Worm (Caenorhabditis elegans) whole organism, L4 larva: Measurements from ENCODE around the gene sas-4.
"Not testable (repeated sequence)": the region's sequence is repeated elsewhere in the genome, so short reads cannot be mapped to it uniquely, and the experiment has no call there.

ENCODE experiments used
- F37D6.2 ChIP-seq: sonication (generic microtip); optimal IDR thresholded peaks from 2 replicates; lab custom pipeline; 2016; ENCODE audit warnings: mild to moderate bottlenecking, missing genetic modification characterization, missing compliant biosample characterization
- Y48G9A.11 ChIP-seq: fragments of 200-800 bp; sonication (Bioruptor generic); IDR thresholded peaks from 2 replicates; pipeline ENCODE4 v1.3.6; 2022; ENCODE audit warnings: missing genetic modification reagents, missing genetic modification characterization, missing compliant biosample characterization
- Y75B8A.6 ChIP-seq: fragments of 200-800 bp; sonication (Bioruptor generic); IDR thresholded peaks from 2 replicates; pipeline ENCODE4 v1.3.6; 2022; ENCODE audit warnings: missing genetic modification reagents, missing genetic modification characterization, missing compliant biosample characterization
- aha-1 ChIP-seq: fragments of 150-350 bp; peaks from one replicate; lab custom pipeline; 2014; ENCODE audit warnings: missing biosample characterization, missing genetic modification characterization
- ama-1 ChIP-seq: fragments of 150-350 bp; optimal IDR thresholded peaks from 2 replicates; lab custom pipeline; 2014; ENCODE audit warnings: inconsistent platforms, mixed read lengths
- arid-1 ChIP-seq: fragments of 200-800 bp; sonication (Bioruptor generic); conservative IDR thresholded peaks from 2 replicates; pipeline ENCODE4 v1.3.6; 2022; ENCODE audit warnings: missing genetic modification reagents, missing genetic modification characterization, missing compliant biosample characterization
- ceh-20 ChIP-seq: fragments of 200-800 bp; sonication (Bioruptor generic); IDR thresholded peaks from 2 replicates; pipeline ENCODE4 v1.3.6; 2022; ENCODE audit warnings: missing genetic modification reagents, missing genetic modification characterization, missing compliant biosample characterization
- ceh-32 ChIP-seq: sonication (generic microtip); optimal IDR thresholded peaks from 2 replicates; lab custom pipeline; 2016; ENCODE audit warnings: mild to moderate bottlenecking, missing genetic modification characterization, missing compliant biosample characterization; ENCODE audit not compliant: poor library complexity
- ceh-82 ChIP-seq: sonication (generic microtip); optimal IDR thresholded peaks from 2 replicates; lab custom pipeline; 2017; ENCODE audit warnings: missing biosample characterization, missing genetic modification characterization
- ctbp-1 ChIP-seq: fragments of 200-800 bp; sonication (Bioruptor generic); IDR thresholded peaks from 2 replicates; pipeline ENCODE4 v1.3.6; 2022; ENCODE audit warnings: missing genetic modification reagents, missing genetic modification characterization, missing compliant biosample characterization
- daf-16 ChIP-seq, 3 experiments: sonication (generic microtip); optimal IDR thresholded peaks; 2 replicates each; lab custom pipeline; 2016 to 2017; ENCODE audit warnings: missing genetic modification characterization in 3 of 3, missing genetic modification reagents in 3 of 3, mild to moderate bottlenecking in 2 of 3, missing compliant biosample characterization in 2 of 3, missing biosample characterization in 1 of 3, moderate library complexity in 1 of 3
- dmd-8 ChIP-seq: fragments of 200-800 bp; sonication (Bioruptor generic); IDR thresholded peaks from 2 replicates; pipeline ENCODE4 v1.3.6; 2022; ENCODE audit warnings: missing genetic modification characterization, missing compliant biosample characterization
- dpl-1 ChIP-seq: fragments of 150-350 bp; optimal IDR thresholded peaks from 2 replicates; lab custom pipeline; 2014; ENCODE audit warnings: missing biosample characterization, missing genetic modification reagents, missing genetic modification characterization
- dve-1 ChIP-seq: sonication (generic microtip); optimal IDR thresholded peaks from 2 replicates; lab custom pipeline; 2017; ENCODE audit warnings: antibody characterized with exemption, mild to moderate bottlenecking, missing genetic modification characterization, missing compliant biosample characterization; ENCODE audit not compliant: insufficient read depth
- egl-27 ChIP-seq: sonication (generic microtip); optimal IDR thresholded peaks from 3 replicates; lab custom pipeline; 2017; ENCODE audit warnings: missing biosample characterization, missing genetic modification reagents, missing genetic modification characterization
- fkh-10 ChIP-seq: fragments of 150-350 bp; optimal IDR thresholded peaks from 2 replicates; lab custom pipeline; 2014; ENCODE audit warnings: missing biosample characterization, missing genetic modification reagents, missing genetic modification characterization
- gei-8 ChIP-seq: fragments of 200-800 bp; sonication (Bioruptor generic); optimal IDR thresholded peaks from 2 replicates; lab custom pipeline; 2018; ENCODE audit warnings: mild to moderate bottlenecking, missing genetic modification characterization, missing compliant biosample characterization
- hif-1 ChIP-seq, 2 experiments: sonication (generic microtip); optimal IDR thresholded peaks; 2 replicates each; lab custom pipeline; 2016 to 2017; ENCODE audit warnings: missing compliant biosample characterization in 2 of 2, missing genetic modification characterization in 2 of 2, missing genetic modification reagents in 2 of 2, missing genotype in 2 of 2, mild to moderate bottlenecking in 1 of 2
- hmg-1.1 ChIP-seq: fragments of 200-800 bp; sonication (Bioruptor generic); IDR thresholded peaks from 2 replicates; pipeline ENCODE4 v1.3.6; 2022; ENCODE audit warnings: missing genetic modification reagents, missing genetic modification characterization, missing compliant biosample characterization
- lin-1 ChIP-seq: fragments of 200-800 bp; sonication (Bioruptor generic); IDR thresholded peaks from 2 replicates; pipeline ENCODE4 v1.3.6; 2022; ENCODE audit warnings: missing genetic modification reagents, missing genetic modification characterization, missing compliant biosample characterization
- lir-3 ChIP-seq: sonication (generic microtip); optimal IDR thresholded peaks from 2 replicates; lab custom pipeline; 2016; ENCODE audit warnings: mild to moderate bottlenecking, missing genetic modification characterization, missing compliant biosample characterization
- lsy-2 ChIP-seq, 2 experiments: fragments of 150-350 bp in 1 of 2; sonication (generic microtip) in 1 of 2; optimal IDR thresholded peaks; 2 replicates each; lab custom pipeline; 2014 to 2017; ENCODE audit warnings: missing biosample characterization in 2 of 2, missing genetic modification characterization in 2 of 2
- madf-9 ChIP-seq: fragments of 200-800 bp; sonication (Bioruptor generic); conservative IDR thresholded peaks from 2 replicates; pipeline ENCODE4 v1.3.6; 2022; ENCODE audit warnings: missing genetic modification reagents, missing genetic modification characterization, missing compliant biosample characterization
- mdt-29 ChIP-seq: fragments of 200-800 bp; sonication (Bioruptor generic); IDR thresholded peaks from 2 replicates; pipeline ENCODE4 v1.3.6; 2022; ENCODE audit warnings: missing genetic modification reagents, missing genetic modification characterization, missing compliant biosample characterization
- mxl-2 ChIP-seq: fragments of 200-800 bp; sonication (Bioruptor generic); conservative IDR thresholded peaks from 2 replicates; pipeline ENCODE4 v1.3.6; 2022; ENCODE audit warnings: missing genetic modification reagents, missing genetic modification characterization, missing compliant biosample characterization
- nhr-10 ChIP-seq: fragments of 150-350 bp; optimal IDR thresholded peaks from 2 replicates; lab custom pipeline; 2014; ENCODE audit warnings: missing biosample characterization, missing genetic modification characterization
- pqm-1 ChIP-seq: sonication (generic microtip); optimal IDR thresholded peaks from 2 replicates; lab custom pipeline; 2017; ENCODE audit warnings: missing biosample characterization, missing genetic modification characterization
- saeg-2 ChIP-seq: fragments of 200-800 bp; sonication (Bioruptor generic); IDR thresholded peaks from 2 replicates; pipeline ENCODE4 v1.3.6; 2022; ENCODE audit warnings: missing genetic modification reagents, missing genetic modification characterization, missing compliant biosample characterization
- set-16 ChIP-seq: fragments of 200-800 bp; sonication (Bioruptor generic); IDR thresholded peaks from 2 replicates; pipeline ENCODE4 v1.3.6; 2022; ENCODE audit warnings: missing genetic modification reagents, missing genetic modification characterization, missing compliant biosample characterization
- snpc-1.2 ChIP-seq: fragments of 200-800 bp; sonication (Bioruptor generic); IDR thresholded peaks from 2 replicates; pipeline ENCODE4 v1.3.6; 2022; ENCODE audit warnings: missing genetic modification reagents, missing genetic modification characterization, missing compliant biosample characterization
- snpc-4 ChIP-seq: fragments of 150-350 bp; optimal IDR thresholded peaks from 2 replicates; lab custom pipeline; 2014; ENCODE audit warnings: missing biosample characterization, missing genetic modification characterization
- spr-3 ChIP-seq: fragments of 200-800 bp; sonication (Bioruptor generic); optimal IDR thresholded peaks from 2 replicates; lab custom pipeline; 2018; ENCODE audit warnings: mild to moderate bottlenecking, missing genetic modification characterization, missing compliant biosample characterization
- tag-97 ChIP-seq: fragments of 200-800 bp; sonication (Bioruptor generic); IDR thresholded peaks from 2 replicates; pipeline ENCODE4 v1.3.6; 2022; ENCODE audit warnings: missing genetic modification characterization, missing compliant biosample characterization
- unc-130 ChIP-seq: sonication (generic microtip); optimal IDR thresholded peaks from 2 replicates; lab custom pipeline; 2016; ENCODE audit warnings: missing genetic modification reagents, missing genetic modification characterization, missing compliant biosample characterization
- unc-62 ChIP-seq, 3 experiments: fragments of 150-350 bp in 1 of 3; sonication (generic microtip); optimal IDR thresholded peaks in 2 of 3; peaks in 1 of 3; 1 replicate in 1 of 3; 2 replicates in 2 of 3; lab custom pipeline; 2014 to 2017; ENCODE audit warnings: missing biosample characterization in 3 of 3, missing genetic modification characterization in 3 of 3, missing genetic modification reagents in 3 of 3, missing genotype in 1 of 3
- zag-1 ChIP-seq: fragments of 150-350 bp; optimal IDR thresholded peaks from 2 replicates; lab custom pipeline; 2014; ENCODE audit warnings: missing biosample characterization, missing genetic modification characterization
- zip-2 ChIP-seq: fragments of 150-350 bp; optimal IDR thresholded peaks from 2 replicates; lab custom pipeline; 2014; ENCODE audit warnings: missing biosample characterization, missing genetic modification characterization

Gene sas-4

DNA sequence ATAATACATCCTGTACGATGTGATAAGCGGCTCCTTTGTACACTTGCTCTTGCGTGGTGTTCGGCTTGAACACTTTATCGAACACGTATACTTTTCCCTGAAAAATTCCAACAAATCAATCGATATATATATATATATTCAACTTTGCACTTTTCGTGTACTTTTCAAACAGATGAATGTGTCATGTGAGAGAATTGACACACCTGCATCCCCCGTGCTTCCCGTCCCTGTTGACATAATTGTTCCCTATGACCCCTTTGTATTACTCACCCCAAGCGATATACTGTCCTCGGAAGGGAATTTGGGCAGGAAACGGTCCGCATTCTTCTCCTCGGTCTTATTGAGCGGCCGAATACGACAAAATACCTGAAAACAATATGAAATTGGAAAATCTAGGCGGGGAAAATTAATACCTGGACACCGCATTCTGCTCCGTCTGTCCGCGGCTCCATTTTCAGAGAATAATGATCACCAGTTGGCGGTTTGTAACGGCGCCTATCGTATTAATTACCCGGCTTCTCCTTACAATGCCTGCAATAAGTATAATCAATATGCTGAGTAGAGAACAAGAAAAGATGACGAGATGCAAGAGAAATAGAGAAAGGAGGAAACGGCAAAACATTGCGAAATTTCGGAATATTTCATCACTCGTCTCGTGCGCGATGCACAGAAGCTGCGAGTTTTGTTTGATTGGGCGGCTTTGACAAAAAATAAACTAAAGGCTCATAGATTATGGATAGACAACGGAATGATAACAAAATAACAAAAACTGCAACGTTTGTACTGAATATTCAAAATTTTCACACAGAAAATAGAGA, 36.5 kb upstream of the sas-4 start, which contains the start of gene unc-116 (continued):
- TF ChIP-seq hmg-1.1 (peak; percentile 51), fkh-10 (GFP tag; lab: Kevin White, UChicago) (no peak), snpc-4 (tag; lab: Kevin White, UChicago) (no peak), lir-3 (no peak), nhr-10 (tag; lab: Kevin White, UChicago) (no peak), saeg-2 (GFP tag; lab: Robert Waterston, UW) (no peak), aha-1 (peak; percentile 33), dpl-1 (GFP tag; lab: Kevin White, UChicago) (peak; percentile 34), arid-1 (no peak), ceh-20 (GFP tag; lab: Robert Waterston, UW) (no peak), unc-130 (GFP tag; lab: Kevin White, UChicago) (no peak), F37D6.2 (tag; lab: Kevin White, UChicago) (no peak), dve-1 (tag; lab: Kevin White, UChicago) (peak; percentile 55), pqm-1 (tag; lab: Kevin White, UChicago) (no peak), tag-97 (GFP tag; lab: Robert Waterston, UW) (no peak)

DNA sequence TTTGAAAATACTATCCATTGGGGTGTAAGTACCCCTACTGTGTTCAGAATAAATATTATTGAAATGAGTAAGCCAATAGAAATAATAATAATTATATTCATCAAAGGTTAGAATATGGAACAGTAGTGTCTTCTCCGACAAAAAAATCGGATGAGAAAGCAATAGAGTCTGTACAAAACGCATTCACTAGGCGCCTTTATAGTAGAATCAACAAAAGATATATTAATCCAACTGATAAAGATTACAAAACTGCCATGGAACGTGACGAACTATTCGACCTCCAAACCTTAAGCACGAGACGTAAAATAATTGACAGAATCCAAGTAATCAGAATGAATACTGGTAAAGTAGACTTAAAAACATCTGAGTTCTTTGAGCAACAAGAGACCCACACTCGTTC, 29.4 kb upstream of the sas-4 start, which contains the start of gene clc-29:
Gene clc-29, minus strand, starts transcription at position 101 of the 400 bp plus-strand sequence.
- not testable (repeated sequence) for TF ChIP-seq ama-1; Y48G9A.11 (GFP tag; lab: Robert Waterston, UW); ceh-32 (tag; lab: Kevin White, UChicago)
- TF ChIP-seq, all 104 proteins: peak for 0; not testable (repeated sequence) for 104

DNA sequence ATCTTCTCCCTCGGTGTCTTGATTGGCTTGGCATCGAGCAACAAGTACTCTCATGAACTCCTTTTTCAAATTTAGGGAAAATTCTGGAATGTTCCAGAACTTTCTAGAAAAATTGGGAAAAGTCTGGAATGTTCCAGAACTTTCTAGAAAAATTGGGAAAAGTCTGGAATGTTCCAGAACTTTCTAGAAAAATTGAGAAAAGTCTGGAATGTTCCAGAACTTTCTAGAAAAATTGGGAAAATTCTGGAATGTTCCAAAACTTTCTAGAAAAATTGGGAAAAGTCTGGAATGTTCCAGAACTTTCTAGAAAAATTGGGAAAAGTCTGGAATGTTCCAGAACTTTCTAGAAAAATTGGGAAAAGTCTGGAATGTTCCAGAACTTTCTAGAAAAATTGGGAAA, 25.9 kb upstream of the sas-4 start, which contains the start of gene ZC262.7:
Gene ZC262.7, minus strand, starts transcription at position 54 of the 400 bp plus-strand sequence.
- peak; percentile 72 for TF ChIP-seq mdt-29 (GFP tag; lab: Robert Waterston, UW)
- TF ChIP-seq lin-1 = peak; percentile 62; the same call in 1 of the 2 replicates
- peak; percentile 17; the same call in 1 of the 2 replicates for TF ChIP-seq snpc-1.2
- TF ChIP-seq arid-1 = peak; percentile 44; the same call in 1 of the 2 replicates
- TF ChIP-seq Y48G9A.11 (GFP tag; lab: Robert Waterston, UW) = peak; percentile 37; the same call in 1 of the 2 replicates

DNA sequence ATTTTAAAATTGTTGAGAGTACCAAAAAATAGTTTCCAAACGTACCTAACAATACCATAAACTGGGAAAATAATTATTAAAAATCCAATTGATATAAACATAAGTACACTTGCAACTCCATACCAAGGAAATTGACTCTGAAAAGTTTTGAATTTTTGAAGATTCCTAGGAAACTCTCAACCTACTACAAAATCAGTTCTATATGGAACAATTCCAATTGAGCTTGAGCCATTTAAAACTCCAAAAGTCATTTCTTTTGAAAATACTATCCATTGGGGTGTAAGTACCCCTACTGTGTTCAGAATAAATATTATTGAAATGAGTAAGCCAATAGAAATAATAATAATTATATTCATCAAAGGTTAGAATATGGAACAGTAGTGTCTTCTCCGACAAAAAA, 21.0 kb upstream of the sas-4 start, which contains the start of gene clc-28:
Gene clc-28, minus strand, starts transcription at position 101 of the 400 bp plus-strand sequence.
- TF ChIP-seq hif-1 (tag; optimal IDR thresholded peaks at IDR 0.05; lab: Kevin White, UChicago); Y75B8A.6 (GFP tag; lab: Robert Waterston, UW); zag-1 (tag; lab: Kevin White, UChicago): not testable (repeated sequence)

DNA sequence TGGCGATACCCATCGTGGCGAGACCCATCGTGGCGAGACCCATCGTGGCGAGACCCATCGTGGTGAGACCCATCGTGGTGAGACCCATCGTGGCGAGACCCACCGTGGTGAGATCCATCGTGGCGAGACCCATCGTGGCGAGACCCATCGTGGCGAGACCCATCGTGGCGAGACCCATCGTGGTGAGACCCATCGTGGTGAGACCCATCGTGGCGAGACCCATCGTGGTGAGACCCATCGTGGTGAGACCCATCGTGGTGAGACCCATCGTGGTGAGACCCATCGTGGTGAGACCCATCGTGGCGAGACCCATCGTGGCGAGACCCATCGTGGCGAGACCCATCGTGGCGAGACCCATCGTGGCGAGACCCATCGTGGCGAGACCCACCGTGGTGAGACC, 17.2 kb upstream of the sas-4 start:
- TF ChIP-seq set-16 (GFP tag; lab: Robert Waterston, UW) = peak; percentile 78

DNA sequence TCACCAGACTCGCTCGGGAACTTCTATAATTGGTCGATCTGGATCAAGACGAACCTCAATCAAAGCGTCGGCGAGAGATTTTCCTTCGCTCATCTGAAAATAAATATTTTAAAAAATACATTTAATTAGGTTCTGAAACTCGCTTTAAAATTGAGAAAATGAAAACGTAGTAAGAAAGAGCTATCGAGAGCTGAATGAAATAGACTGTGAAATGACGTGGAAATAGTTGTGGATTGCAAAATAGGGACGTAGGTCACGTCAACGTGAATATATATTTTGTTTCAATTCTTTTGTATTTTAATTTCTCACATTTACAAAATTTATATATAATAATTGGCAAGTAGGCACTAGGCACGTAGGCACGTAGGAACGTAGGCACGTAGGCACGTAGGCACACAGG, 16.0 kb upstream of the sas-4 start, which contains the start of gene ZC262.4:
Gene ZC262.4, minus strand, starts transcription at position 101 of the 400 bp plus-strand sequence.
- no peak for TF ChIP-seq F37D6.2 (tag; lab: Kevin White, UChicago)
- TF ChIP-seq lir-3 = no peak
- TF ChIP-seq mxl-2 (GFP tag; lab: Robert Waterston, UW) = no peak
- TF ChIP-seq nhr-10 (tag; lab: Kevin White, UChicago) = no peak
- TF ChIP-seq egl-27 (tag; lab: Kevin White, UChicago) = no peak
- no peak for TF ChIP-seq lsy-2 (tag; optimal IDR thresholded peaks at IDR 0.05; lab: Kevin White, UChicago)
- no peak for TF ChIP-seq spr-3
- TF ChIP-seq gei-8 (GFP tag; lab: Kevin White, UChicago) = no peak
- no peak for TF ChIP-seq ceh-82
- TF ChIP-seq dmd-8 (GFP tag; lab: Robert Waterston, UW) = no peak
- no peak for TF ChIP-seq unc-62 (GFP tag; optimal IDR thresholded peaks at IDR 0.05 in 1 of 2; lab: Kevin White, UChicago)
- no peak for TF ChIP-seq unc-62 (tag; optimal IDR thresholded peaks at IDR 0.05; lab: Kevin White, UChicago)
- no peak for TF ChIP-seq aha-1
- no peak for TF ChIP-seq dve-1 (tag; lab: Kevin White, UChicago)
- no peak for TF ChIP-seq lin-1
- no peak for TF ChIP-seq zip-2 (tag; lab: Kevin White, UChicago)
- no peak for TF ChIP-seq madf-9 (GFP tag; lab: Robert Waterston, UW)
- TF ChIP-seq fkh-10 (GFP tag; lab: Kevin White, UChicago) = no peak
- TF ChIP-seq daf-16 (GFP tag; optimal IDR thresholded peaks at IDR 0.05; lab: Kevin White, UChicago) = no peak
- no peak for TF ChIP-seq daf-16 (tag; optimal IDR thresholded peaks at IDR 0.05; lab: Kevin White, UChicago)
- no peak for TF ChIP-seq ctbp-1
